Fruit fly (Drosophila melanogaster) whole organism, embryonic: ENCODE data around the gene htk.

Source experiments
- Adf1 ChIP-seq: fragments of 200-800 bp; sonication (Bioruptor generic); IDR thresholded peaks from 2 replicates; pipeline ENCODE4 v1.3.6; 2022; ENCODE audit warnings: missing biosample characterization, missing genetic modification characterization
- Bteb2 ChIP-seq: fragments of 200-800 bp; sonication (Bioruptor generic); optimal IDR thresholded peaks from 2 replicates; lab custom pipeline; 2016; ENCODE audit warnings: missing biosample characterization, missing genetic modification characterization
- CG10462 ChIP-seq: fragments of 200-800 bp; sonication (Bioruptor generic); optimal IDR thresholded peaks from 2 replicates; lab custom pipeline; 2016; ENCODE audit warnings: missing biosample characterization, missing genetic modification characterization
- CG12942 ChIP-seq: fragments of 200-800 bp; sonication (Bioruptor generic); optimal IDR thresholded peaks from 3 replicates; lab custom pipeline; 2016; ENCODE audit warnings: missing biosample characterization, missing genetic modification characterization
- CG3407 ChIP-seq: fragments of 200-800 bp; sonication (Bioruptor generic); optimal IDR thresholded peaks from 2 replicates; lab custom pipeline; 2018; ENCODE audit warnings: missing biosample characterization, mild to moderate bottlenecking, missing genetic modification characterization
- CG4424 ChIP-seq: fragments of 200-800 bp; sonication (Bioruptor generic); optimal IDR thresholded peaks from 3 replicates; lab custom pipeline; 2016; ENCODE audit warnings: missing biosample characterization, missing genetic modification characterization
- CG4854 ChIP-seq: fragments of 200-800 bp; sonication (Bioruptor generic); optimal IDR thresholded peaks from 2 replicates; lab custom pipeline; 2016; ENCODE audit warnings: missing biosample characterization, missing genetic modification characterization, inconsistent platforms
- CG6683 ChIP-seq: fragments of 200-800 bp; sonication (Bioruptor generic); optimal IDR thresholded peaks from 2 replicates; lab custom pipeline; 2017; ENCODE audit warnings: missing biosample characterization, mild to moderate bottlenecking, missing genetic modification characterization, missing genetic modification reagents
- CG6813 ChIP-seq: fragments of 200-800 bp; sonication (Bioruptor generic); optimal IDR thresholded peaks from 2 replicates; lab custom pipeline; 2017; ENCODE audit warnings: missing biosample characterization, missing genetic modification characterization, mild to moderate bottlenecking, moderate library complexity, missing genetic modification reagents
- CG6854 ChIP-seq: fragments of 200-800 bp; sonication (Bioruptor generic); optimal IDR thresholded peaks from 3 replicates; lab custom pipeline; 2017; ENCODE audit warnings: missing biosample characterization, mild to moderate bottlenecking, missing genetic modification characterization
- CG8388 ChIP-seq: fragments of 200-800 bp; sonication (Bioruptor generic); optimal IDR thresholded peaks from 2 replicates; lab custom pipeline; 2019; ENCODE audit warnings: missing biosample characterization, mild to moderate bottlenecking, missing genetic modification characterization, moderate library complexity
- CG8944 ChIP-seq: fragments of 200-800 bp; sonication (Bioruptor generic); optimal IDR thresholded peaks from 3 replicates; lab custom pipeline; 2016; ENCODE audit warnings: missing biosample characterization, missing genetic modification characterization
- Deaf1 ChIP-seq: fragments of 200-800 bp; optimal IDR thresholded peaks from 3 replicates; lab custom pipeline; 2019; ENCODE audit warnings: missing biosample characterization, mild to moderate bottlenecking, missing genetic modification characterization, moderate library complexity
- Dp ChIP-seq: fragments of 200-800 bp; sonication (Bioruptor generic); optimal IDR thresholded peaks from 2 replicates; lab custom pipeline; 2018; ENCODE audit warnings: missing biosample characterization, mild to moderate bottlenecking, missing genetic modification characterization, moderate library complexity
- HLH54F ChIP-seq: fragments of 200-800 bp; sonication (Bioruptor generic); optimal IDR thresholded peaks from 3 replicates; lab custom pipeline; 2016; ENCODE audit warnings: missing biosample characterization, missing genetic modification characterization
- Hsf ChIP-seq: fragments of 200-800 bp; sonication (Bioruptor generic); optimal IDR thresholded peaks from 3 replicates; lab custom pipeline; 2016; ENCODE audit warnings: missing biosample characterization, missing genetic modification characterization
- Med ChIP-seq: fragments of 200-800 bp; sonication (Bioruptor generic); peaks from one replicate; lab custom pipeline; 2016; ENCODE audit warnings: missing biosample characterization, missing genetic modification characterization, mild to moderate bottlenecking, inconsistent platforms, moderate library complexity
- Mes4 ChIP-seq: fragments of 200-800 bp; sonication (Bioruptor generic); optimal IDR thresholded peaks from 2 replicates; lab custom pipeline; 2016; ENCODE audit warnings: missing biosample characterization, missing genetic modification characterization
- Mrtf ChIP-seq: fragments of 200-800 bp; sonication (Bioruptor generic); IDR thresholded peaks from 3 replicates; pipeline ENCODE4 v1.3.6; 2022; ENCODE audit warnings: missing biosample characterization, missing genetic modification characterization
- NFAT ChIP-seq: fragments of 200-800 bp; sonication (Bioruptor generic); IDR thresholded peaks from 2 replicates; pipeline ENCODE4 v1.3.6; 2022; ENCODE audit warnings: missing biosample characterization, missing genetic modification characterization
- Scr ChIP-seq: fragments of 200-800 bp; sonication (Bioruptor generic); IDR thresholded peaks from 2 replicates; pipeline ENCODE4 v1.3.6; 2022; ENCODE audit warnings: missing biosample characterization, missing genetic modification characterization; ENCODE audit not compliant: partially characterized antibody
- Spps ChIP-seq: fragments of 200-800 bp; sonication (Bioruptor generic); optimal IDR thresholded peaks from 2 replicates; lab custom pipeline; 2018; ENCODE audit warnings: missing biosample characterization, mild to moderate bottlenecking, missing genetic modification characterization
- Trl ChIP-seq, 3 experiments: fragments of >200 bp in 2 of 3; fragments of 200-800 bp in 1 of 3; sonication (Bioruptor generic) in 1 of 3; optimal IDR thresholded peaks; 2 replicates in 1 of 3; 3 replicates in 2 of 3; lab custom pipeline; 2016 to 2017; ENCODE audit warnings: missing biosample characterization in 1 of 3, missing genetic modification characterization in 1 of 3
- Xrp1 ChIP-seq: fragments of 200-800 bp; sonication (Bioruptor generic); IDR thresholded peaks from 2 replicates; pipeline ENCODE4 v1.3.6; 2022; ENCODE audit warnings: missing biosample characterization, missing genetic modification characterization
- ase ChIP-seq: fragments of 200-800 bp; sonication (Bioruptor generic); IDR thresholded peaks from 3 replicates; pipeline ENCODE4 v1.3.6; 2022; ENCODE audit warnings: missing biosample characterization, missing genetic modification characterization
- az2 ChIP-seq: fragments of 200-800 bp; sonication (Bioruptor generic); optimal IDR thresholded peaks from 3 replicates; lab custom pipeline; 2016; ENCODE audit warnings: missing biosample characterization, missing genetic modification characterization
- bsh ChIP-seq, 2 experiments: fragments of 200-800 bp; sonication (Bioruptor generic); optimal IDR thresholded peaks; 2 replicates each; lab custom pipeline; 2017 to 2018; ENCODE audit warnings: mild to moderate bottlenecking in 2 of 2, missing biosample characterization in 2 of 2, missing genetic modification characterization in 2 of 2, moderate library complexity in 1 of 2
- dm ChIP-seq: fragments of 200-800 bp; sonication (Bioruptor generic); optimal IDR thresholded peaks from 3 replicates; lab custom pipeline; 2016; ENCODE audit warnings: missing biosample characterization, missing genetic modification characterization
- emc ChIP-seq: fragments of 200-800 bp; sonication (Bioruptor generic); optimal IDR thresholded peaks from 2 replicates; lab custom pipeline; 2016; ENCODE audit warnings: missing biosample characterization, missing genetic modification characterization
- en ChIP-seq: fragments of 200-800 bp; sonication (Bioruptor generic); optimal IDR thresholded peaks from 2 replicates; lab custom pipeline; 2016; ENCODE audit warnings: missing biosample characterization, missing genetic modification characterization
- eve ChIP-seq, 2 experiments: fragments of >200 bp; optimal IDR thresholded peaks; 2 replicates each; lab custom pipeline; 2017; ENCODE audit warnings: missing biosample characterization in 2 of 2, missing genetic modification characterization in 2 of 2
- eyg ChIP-seq: fragments of 200-800 bp; sonication (Bioruptor generic); optimal IDR thresholded peaks from 3 replicates; lab custom pipeline; 2016; ENCODE audit warnings: missing biosample characterization, missing genetic modification characterization
- fd102C ChIP-seq: fragments of 200-800 bp; sonication (Bioruptor generic); optimal IDR thresholded peaks from 2 replicates; lab custom pipeline; 2018; ENCODE audit warnings: missing biosample characterization, mild to moderate bottlenecking, missing genetic modification characterization, moderate library complexity
- gce ChIP-seq: fragments of 200-800 bp; sonication (Bioruptor generic); IDR thresholded peaks from 3 replicates; pipeline ENCODE4 v1.3.6; 2022; ENCODE audit warnings: missing biosample characterization, missing genetic modification characterization
- gcm ChIP-seq: fragments of 200-800 bp; sonication (Bioruptor generic); optimal IDR thresholded peaks from 2 replicates; lab custom pipeline; 2019; ENCODE audit warnings: missing biosample characterization, mild to moderate bottlenecking, missing genetic modification characterization, moderate library complexity
- gem ChIP-seq: fragments of 200-800 bp; sonication (Bioruptor generic); optimal IDR thresholded peaks from 2 replicates; lab custom pipeline; 2019; ENCODE audit warnings: missing biosample characterization, mild to moderate bottlenecking, missing genetic modification characterization, moderate library complexity
- ind ChIP-seq: fragments of 200-800 bp; sonication (Bioruptor generic); optimal IDR thresholded peaks from 3 replicates; lab custom pipeline; 2016; ENCODE audit warnings: missing biosample characterization, missing genetic modification characterization
- inv ChIP-seq: fragments of 200-800 bp; sonication (Bioruptor generic); IDR thresholded peaks from 2 replicates; pipeline ENCODE4 v1.3.6; 2022; ENCODE audit warnings: missing biosample characterization, missing genetic modification characterization; ENCODE audit not compliant: partially characterized antibody
- nau ChIP-seq: fragments of 200-800 bp; sonication (Bioruptor generic); optimal IDR thresholded peaks from 3 replicates; lab custom pipeline; 2017; ENCODE audit warnings: missing biosample characterization, mild to moderate bottlenecking, missing genetic modification characterization, missing genetic modification reagents
- odd ChIP-seq: fragments of 200-800 bp; sonication (Bioruptor generic); optimal IDR thresholded peaks from 2 replicates; lab custom pipeline; 2017; ENCODE audit warnings: missing biosample characterization, mild to moderate bottlenecking, missing genetic modification characterization
- pb ChIP-seq: fragments of 200-800 bp; sonication (Bioruptor generic); optimal IDR thresholded peaks from 3 replicates; lab custom pipeline; 2016; ENCODE audit warnings: missing biosample characterization, missing genetic modification characterization
- pfk ChIP-seq: fragments of 200-800 bp; sonication (Bioruptor generic); optimal IDR thresholded peaks from 2 replicates; lab custom pipeline; 2018; ENCODE audit warnings: missing biosample characterization, mild to moderate bottlenecking, missing genetic modification characterization, moderate library complexity
- repo ChIP-seq: fragments of 200-800 bp; sonication (Bioruptor generic); optimal IDR thresholded peaks from 2 replicates; lab custom pipeline; 2016; ENCODE audit warnings: missing biosample characterization, missing genetic modification characterization
- salm ChIP-seq: fragments of 200-800 bp; sonication (Bioruptor generic); optimal IDR thresholded peaks from 2 replicates; lab custom pipeline; 2018; ENCODE audit warnings: missing biosample characterization, mild to moderate bottlenecking, missing genetic modification characterization
- seq ChIP-seq: fragments of 200-800 bp; sonication (Bioruptor generic); IDR thresholded peaks from 2 replicates; pipeline ENCODE4 v1.3.6; 2022; ENCODE audit warnings: missing biosample characterization, missing genetic modification characterization
- shn ChIP-seq: fragments of 200-800 bp; sonication (Bioruptor generic); optimal IDR thresholded peaks from 3 replicates; lab custom pipeline; 2016; ENCODE audit warnings: missing biosample characterization, missing genetic modification characterization
- stwl ChIP-seq: fragments of 200-800 bp; sonication (Bioruptor generic); optimal IDR thresholded peaks from 3 replicates; lab custom pipeline; 2018; ENCODE audit warnings: missing biosample characterization, mild to moderate bottlenecking, missing genetic modification characterization, moderate library complexity
- ttk ChIP-seq: fragments of 200-800 bp; sonication (Bioruptor generic); IDR thresholded peaks from 2 replicates; pipeline ENCODE4 v2.1.2; 2022; ENCODE audit warnings: missing biosample characterization, missing genetic modification characterization
- twi ChIP-seq: fragments of 200-800 bp; optimal IDR thresholded peaks from 2 replicates; lab custom pipeline; 2019; ENCODE audit warnings: missing biosample characterization, mild to moderate bottlenecking, missing genetic modification characterization, moderate library complexity
- z ChIP-seq: fragments of 200-800 bp; sonication (Bioruptor generic); IDR thresholded peaks from 3 replicates; pipeline ENCODE4 v1.3.6; 2022; ENCODE audit warnings: missing biosample characterization, missing genetic modification characterization

The htk gene

DNA sequence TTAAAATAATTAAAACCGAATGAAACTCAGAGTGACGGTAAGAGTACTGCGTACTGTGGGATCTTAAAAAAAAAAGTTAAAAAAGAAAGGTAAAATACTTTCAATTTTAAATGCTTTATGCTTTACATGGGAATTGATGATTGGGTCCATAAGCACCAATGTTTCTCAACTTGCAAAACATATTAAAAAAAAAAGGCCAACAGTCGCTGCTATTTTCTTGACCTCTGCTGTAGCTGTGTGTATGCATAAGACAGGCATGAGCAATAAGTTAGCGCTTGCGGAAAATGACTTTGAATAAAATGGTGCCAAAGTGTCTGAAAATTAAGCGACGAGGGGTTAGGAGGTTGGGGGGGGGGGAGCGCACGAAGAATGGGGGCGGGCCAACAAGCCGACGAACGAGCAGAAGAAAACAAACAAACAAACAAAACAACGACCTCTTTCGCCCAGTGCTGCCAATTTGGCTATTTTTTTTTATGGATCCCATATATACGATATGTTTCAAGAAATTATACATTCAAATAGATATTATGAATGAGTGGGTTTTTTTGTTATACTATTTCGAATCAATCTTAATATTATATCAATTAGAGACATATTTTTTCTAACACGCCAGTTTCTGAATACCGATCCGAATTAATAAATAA, 26.1 kb downstream of the htk start (continued):
- TF ChIP-seq Dp (GFP tag; lab: Kevin White, UChicago) (no peak), Bteb2 (GFP tag; lab: Kevin White, UChicago) (no peak), Xrp1 (GFP tag; lab: Robert Waterston, UW) (peak; percentile 75), z (GFP tag; lab: Robert Waterston, UW) (no peak), salm (tag; lab: Kevin White, UChicago) (no peak), Hsf (GFP tag; lab: Kevin White, UChicago) (peak; percentile 41), inv (GFP tag; lab: Robert Waterston, UW) (no peak), CG6813 (peak; percentile 31), az2 (GFP tag; lab: Kevin White, UChicago) (peak; percentile 31), bsh (GFP tag; optimal IDR thresholded peaks at IDR 0.05; lab: Kevin White, UChicago) (peak; percentile 36 to 50), stwl (tag; lab: Kevin White, UChicago) (no peak), Med (GFP tag; lab: Kevin White, UChicago) (peak; percentile 86), Trl (optimal IDR thresholded peaks at IDR 0.05; lab: Kevin White, UChicago) (no peak), Trl (GFP tag; optimal IDR thresholded peaks at IDR 0.05; lab: Kevin White, UChicago) (peak; percentile 37), CG4424 (GFP tag; lab: Kevin White, UChicago) (peak; percentile 19), Adf1 (GFP tag; lab: Robert Waterston, UW) (no peak), shn (GFP tag; lab: Kevin White, UChicago) (no peak), Deaf1 (no peak), Spps (tag; lab: Kevin White, UChicago) (no peak), ase (GFP tag; lab: Robert Waterston, UW) (peak; percentile 68; the same call in 2 of the 3 replicates), gcm (GFP tag; lab: Kevin White, UChicago) (peak; percentile 7), odd (GFP tag; lab: Kevin White, UChicago) (no peak), emc (GFP tag; lab: Kevin White, UChicago) (no peak), pb (GFP tag; lab: Kevin White, UChicago) (peak; percentile 46), gem (tag; lab: Kevin White, UChicago) (no peak), Mrtf (GFP tag; lab: Robert Waterston, UW) (no peak), pfk (GFP tag; lab: Kevin White, UChicago) (no peak), Scr (GFP tag; lab: Robert Waterston, UW) (no peak), CG8388 (peak; percentile 14), en (GFP tag; lab: Kevin White, UChicago) (peak; percentile 20), repo (GFP tag; lab: Kevin White, UChicago) (no peak), CG12942 (peak; percentile 5), CG8944 (GFP tag; lab: Kevin White, UChicago) (peak; percentile 7), eve (GFP tag; optimal IDR thresholded peaks at IDR 0.05; lab: Kevin White, UChicago) (no peak), NFAT (GFP tag; lab: Robert Waterston, UW) (peak; percentile 39; the same call in 1 of the 2 replicates), CG6683 (GFP tag; lab: Kevin White, UChicago) (no peak), HLH54F (GFP tag; lab: Kevin White, UChicago) (peak; percentile 7), CG3407 (GFP tag; lab: Kevin White, UChicago) (no peak), CG10462 (GFP tag; lab: Kevin White, UChicago) (no peak), nau (GFP tag; lab: Kevin White, UChicago) (no peak), CG4854 (no peak), ind (GFP tag; lab: Kevin White, UChicago) (peak; percentile 68), gce (GFP tag; lab: Robert Waterston, UW) (no peak; the same call in 2 of the 3 replicates), dm (GFP tag; lab: Kevin White, UChicago) (no peak), seq (GFP tag; lab: Robert Waterston, UW) (peak; percentile 62), fd102C (GFP tag; lab: Kevin White, UChicago) (no peak), twi (tag; lab: Kevin White, UChicago) (no peak), CG6854 (GFP tag; lab: Kevin White, UChicago) (no peak), ttk (peak; percentile 44; the same call in 1 of the 2 replicates), Mes4 (GFP tag; lab: Kevin White, UChicago) (peak; percentile 9), eyg (GFP tag; lab: Kevin White, UChicago) (no peak)
